Fruit fly (Drosophila melanogaster): ENCODE data around the gene plh.

- TF ChIP-seq Blimp-1 (GFP tag; optimal IDR thresholded peaks at IDR 0.05) (no peak), zfh1 (GFP tag; IDR thresholded peaks at IDR 0.05) (no peak), CG10274 (GFP tag; optimal IDR thresholded peaks at IDR 0.05) (no peak), CG13624 (GFP tag; optimal IDR thresholded peaks at IDR 0.05) (no peak), Oli (tag; optimal IDR thresholded peaks at IDR 0.05) (no peak), CG3163 (GFP tag; optimal IDR thresholded peaks at IDR 0.05) (no peak), Rfx (GFP tag; IDR thresholded peaks at IDR 0.05) (no peak)
Measured at dm6 chr3R:5043966-5044365, 33.1 kb upstream of the plh start.
